Fruit fly (Drosophila melanogaster) whole organism, adult: ENCODE measurements around the gene nonC.

Experiments used
- CG11617 ChIP-seq: fragments of 200-800 bp; sonication (Bioruptor generic); optimal IDR thresholded peaks from 2 replicates; lab custom pipeline; 2017; ENCODE audit warnings: mild to moderate bottlenecking, missing biosample characterization, missing genetic modification reagents, missing genetic modification characterization
- CG12768 ChIP-seq: fragments of 200-800 bp; sonication (Bioruptor generic); optimal IDR thresholded peaks from 2 replicates; lab custom pipeline; 2017; ENCODE audit warnings: missing biosample characterization, missing genetic modification characterization, mild to moderate bottlenecking, moderate library complexity, missing genetic modification reagents
- CG14711 ChIP-seq: fragments of 200-800 bp; sonication (Bioruptor generic); optimal IDR thresholded peaks from 2 replicates; lab custom pipeline; 2018; ENCODE audit warnings: missing biosample characterization, mild to moderate bottlenecking, missing genetic modification characterization, moderate library complexity
- CG1620 ChIP-seq: fragments of 200-800 bp; sonication (Bioruptor generic); optimal IDR thresholded peaks from 2 replicates; lab custom pipeline; 2016; ENCODE audit warnings: missing biosample characterization, missing genetic modification characterization
- CG33017 ChIP-seq: fragments of 200-800 bp; sonication (Bioruptor generic); optimal IDR thresholded peaks from 2 replicates; lab custom pipeline; 2018; ENCODE audit warnings: missing biosample characterization, mild to moderate bottlenecking, missing genetic modification characterization, moderate library complexity
- CG5204 ChIP-seq: fragments of 200-800 bp; sonication (Bioruptor generic); optimal IDR thresholded peaks from 2 replicates; lab custom pipeline; 2016; ENCODE audit warnings: missing biosample characterization, missing genetic modification characterization
- CG7045 ChIP-seq: fragments of 200-800 bp; sonication (Bioruptor generic); optimal IDR thresholded peaks from 2 replicates; lab custom pipeline; 2017; ENCODE audit warnings: missing biosample characterization, mild to moderate bottlenecking, missing genetic modification characterization
- CG7101 ChIP-seq: fragments of 200-800 bp; sonication (Bioruptor generic); optimal IDR thresholded peaks from 2 replicates; lab custom pipeline; 2018; ENCODE audit warnings: missing biosample characterization, mild to moderate bottlenecking, missing genetic modification characterization, moderate library complexity
- Clk ChIP-seq: fragments of 200-800 bp; sonication (Bioruptor generic); optimal IDR thresholded peaks from 2 replicates; lab custom pipeline; 2017; ENCODE audit warnings: missing biosample characterization, missing genetic modification characterization
- Crg-1 ChIP-seq: fragments of 200-800 bp; sonication (Bioruptor generic); optimal IDR thresholded peaks from 2 replicates; lab custom pipeline; 2016; ENCODE audit warnings: missing biosample characterization, missing genetic modification characterization
- Hr96 ChIP-seq: fragments of 200-800 bp; sonication (Bioruptor generic); optimal IDR thresholded peaks from 2 replicates; lab custom pipeline; 2016; ENCODE audit warnings: missing biosample characterization, missing genetic modification characterization
- Mnt ChIP-seq: fragments of 200-800 bp; sonication (Bioruptor generic); optimal IDR thresholded peaks from 2 replicates; lab custom pipeline; 2016; ENCODE audit warnings: missing biosample characterization, mild to moderate bottlenecking, missing genetic modification characterization
- bab1 ChIP-seq: fragments of 200-800 bp; sonication (Bioruptor generic); optimal IDR thresholded peaks from 3 replicates; lab custom pipeline; 2019; ENCODE audit warnings: missing biosample characterization, mild to moderate bottlenecking, missing genetic modification characterization, moderate library complexity
- cic ChIP-seq: fragments of 200-800 bp; sonication (Bioruptor generic); optimal IDR thresholded peaks from 2 replicates; lab custom pipeline; 2017; ENCODE audit warnings: missing biosample characterization, mild to moderate bottlenecking, missing genetic modification characterization, moderate library complexity
- cnc ChIP-seq, 2 experiments: fragments of >200 bp; optimal IDR thresholded peaks; 2 replicates each; lab custom pipeline; 2017
- kay ChIP-seq: fragments of 200-800 bp; sonication (Bioruptor generic); peaks from one replicate; lab custom pipeline; 2016; ENCODE audit warnings: missing biosample characterization, missing genetic modification characterization, borderline replicate concordance
- ovo ChIP-seq: fragments of 200-800 bp; sonication (Bioruptor generic); optimal IDR thresholded peaks from 2 replicates; lab custom pipeline; 2016; ENCODE audit warnings: missing biosample characterization, missing genetic modification characterization
- pad ChIP-seq: fragments of 200-800 bp; sonication (Bioruptor generic); optimal IDR thresholded peaks from 3 replicates; lab custom pipeline; 2017; ENCODE audit warnings: missing biosample characterization, missing genetic modification characterization, mild to moderate bottlenecking, moderate library complexity, missing genetic modification reagents
- tj ChIP-seq: fragments of 200-800 bp; sonication (Bioruptor generic); optimal IDR thresholded peaks from 3 replicates; lab custom pipeline; 2017; ENCODE audit warnings: missing biosample characterization, mild to moderate bottlenecking, missing genetic modification characterization, moderate library complexity
- toe ChIP-seq: fragments of 200-800 bp; sonication (Bioruptor generic); optimal IDR thresholded peaks from 2 replicates; lab custom pipeline; 2016; ENCODE audit warnings: missing biosample characterization, missing genetic modification characterization

Gene nonC

DNA sequence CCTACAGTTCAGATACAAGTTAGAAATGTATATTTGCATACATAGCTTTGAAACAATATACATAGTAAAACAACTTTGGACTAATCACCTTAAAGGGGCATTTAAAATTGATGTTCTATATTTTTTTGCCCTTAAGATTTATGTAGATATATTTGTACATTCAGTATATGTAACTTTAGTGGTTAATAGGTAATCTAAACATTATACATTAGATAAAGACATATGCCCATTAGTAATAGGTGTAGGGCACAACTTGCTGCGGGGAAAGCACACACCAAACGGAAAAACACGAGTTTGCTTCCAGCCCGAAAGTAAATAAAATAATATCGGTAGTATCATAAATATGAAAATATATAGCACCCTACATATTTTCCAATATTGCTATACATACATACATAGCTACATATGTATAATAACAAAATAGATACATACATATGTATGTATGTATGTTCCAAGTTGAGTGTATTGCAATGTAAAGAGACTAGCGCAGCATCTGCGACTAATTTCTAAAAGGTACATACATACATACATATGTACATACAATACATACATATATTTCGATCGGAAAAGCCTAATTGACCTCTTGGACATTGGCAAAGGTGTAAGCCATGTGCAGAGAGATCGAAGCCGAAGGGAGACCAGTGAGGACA lies 39.1 kb downstream of the nonC start, which contains the start of gene CG43736:
Gene CG43736 (plus strand): TSS at position 600 of the 650 bp plus-strand sequence.
- TF ChIP-seq Hr96 (GFP tag; lab: Kevin White, UChicago) (peak; percentile 89), toe (GFP tag; lab: Kevin White, UChicago) (peak; percentile 87), Crg-1 (GFP tag; lab: Kevin White, UChicago) (peak; percentile 89), bab1 (GFP tag; lab: Kevin White, UChicago) (peak; percentile 97), CG5204 (GFP tag; lab: Kevin White, UChicago) (peak; percentile 91), CG11617 (GFP tag; lab: Kevin White, UChicago) (peak; percentile 96), CG7101 (tag; lab: Kevin White, UChicago) (peak; percentile 97), CG1620 (GFP tag; lab: Kevin White, UChicago) (peak; percentile 86), CG14711 (tag; lab: Kevin White, UChicago) (peak; percentile 96), cic (GFP tag; lab: Kevin White, UChicago) (peak; percentile 48), CG7045 (peak; percentile 94), CG33017 (peak; percentile 96), pad (GFP tag; lab: Kevin White, UChicago) (peak; percentile 90), Mnt (peak; percentile 63), ovo (GFP tag; lab: Kevin White, UChicago) (peak; percentile 74), CG12768 (GFP tag; lab: Kevin White, UChicago) (peak; percentile 97), Clk (GFP tag; lab: Kevin White, UChicago) (peak; percentile 75), tj (GFP tag; lab: Kevin White, UChicago) (peak; percentile 60), kay (GFP tag; lab: Kevin White, UChicago) (no peak), cnc (optimal IDR thresholded peaks at IDR 0.05; lab: Kevin White, UChicago) (no peak)

- TF ChIP-seq pad (GFP tag; lab: Kevin White, UChicago) (peak; percentile 14), bab1 (GFP tag; lab: Kevin White, UChicago) (no peak)
Measured at dm6 chrX:6865039-6865438, 40.7 kb downstream of the nonC start.

dm6 chrX:6866040-6866439 lies 41.7 kb downstream of the nonC start:
- no peak for TF ChIP-seq CG7101 (tag; lab: Kevin White, UChicago)
- TF ChIP-seq tj (GFP tag; lab: Kevin White, UChicago): peak; percentile 41
- peak; percentile 53 for TF ChIP-seq Mnt
- TF ChIP-seq pad (GFP tag; lab: Kevin White, UChicago): peak; percentile 79
- peak; percentile 48 for TF ChIP-seq ovo (GFP tag; lab: Kevin White, UChicago)
- no peak for TF ChIP-seq cnc (optimal IDR thresholded peaks at IDR 0.05; lab: Kevin White, UChicago)
- no peak for TF ChIP-seq CG33017
- peak; percentile 27 for TF ChIP-seq cic (GFP tag; lab: Kevin White, UChicago)
- TF ChIP-seq Hr96 (GFP tag; lab: Kevin White, UChicago): no peak
- no peak for TF ChIP-seq CG1620 (GFP tag; lab: Kevin White, UChicago)
- TF ChIP-seq CG11617 (GFP tag; lab: Kevin White, UChicago): no peak
- no peak for TF ChIP-seq toe (GFP tag; lab: Kevin White, UChicago)
- no peak for TF ChIP-seq CG14711 (tag; lab: Kevin White, UChicago)
- TF ChIP-seq CG5204 (GFP tag; lab: Kevin White, UChicago): no peak
- TF ChIP-seq Crg-1 (GFP tag; lab: Kevin White, UChicago): no peak

DNA sequence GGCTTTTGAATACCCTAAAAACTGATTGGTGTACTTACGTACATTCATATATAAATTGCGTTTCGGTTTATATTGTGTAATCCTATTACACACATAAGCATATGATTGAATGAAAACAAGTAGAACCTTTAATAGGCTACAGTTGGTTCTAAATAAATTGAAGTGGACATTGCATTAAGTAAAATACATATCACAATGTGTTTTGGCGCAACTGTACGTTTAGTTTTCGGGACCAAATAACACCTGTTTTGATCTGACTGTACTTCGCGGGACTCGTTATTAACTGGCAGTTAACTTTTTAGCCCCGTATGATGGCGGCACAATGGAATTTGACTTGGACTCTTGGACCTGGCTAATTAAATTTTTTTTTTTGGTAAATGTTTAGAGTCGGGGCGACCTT lies 42.5 kb downstream of the nonC start:
- TF ChIP-seq CG5204 (GFP tag; lab: Kevin White, UChicago) (peak; percentile 2), cnc (optimal IDR thresholded peaks at IDR 0.05; lab: Kevin White, UChicago) (no peak)

dm6 chrX:6867175-6868023 lies 43.1 kb downstream of the nonC start, which contains the start of gene CG14434:
Gene CG14434, minus strand, starts transcription at chrX:6867194.
- peak; percentile 20 for TF ChIP-seq bab1 (GFP tag; lab: Kevin White, UChicago)
- peak; percentile 43 for TF ChIP-seq CG14711 (tag; lab: Kevin White, UChicago)
- peak; percentile 44 for TF ChIP-seq CG7101 (tag; lab: Kevin White, UChicago)
- TF ChIP-seq CG7045: peak; percentile 65
- peak; percentile 34 for TF ChIP-seq Hr96 (GFP tag; lab: Kevin White, UChicago)
- TF ChIP-seq Mnt: no peak
- no peak for TF ChIP-seq ovo (GFP tag; lab: Kevin White, UChicago)
- peak; percentile 53 for TF ChIP-seq toe (GFP tag; lab: Kevin White, UChicago)
- peak; percentile 4 for TF ChIP-seq tj (GFP tag; lab: Kevin White, UChicago)
- TF ChIP-seq CG5204 (GFP tag; lab: Kevin White, UChicago): peak; percentile 68
- TF ChIP-seq CG12768 (GFP tag; lab: Kevin White, UChicago): no peak
- TF ChIP-seq CG11617 (GFP tag; lab: Kevin White, UChicago): peak; percentile 82
- peak; percentile 39 for TF ChIP-seq Crg-1 (GFP tag; lab: Kevin White, UChicago)
- peak; percentile 48 for TF ChIP-seq kay (GFP tag; lab: Kevin White, UChicago)
- TF ChIP-seq CG33017: peak; percentile 2
- no peak for TF ChIP-seq Clk (GFP tag; lab: Kevin White, UChicago)
- TF ChIP-seq cnc (optimal IDR thresholded peaks at IDR 0.05; lab: Kevin White, UChicago): no peak
- TF ChIP-seq pad (GFP tag; lab: Kevin White, UChicago): peak; percentile 43
- TF ChIP-seq CG1620 (GFP tag; lab: Kevin White, UChicago): peak; percentile 20
